Worm (Caenorhabditis elegans) whole organism, young adult: ENCODE measurements around the gene K08D9.9.
A peak's percentile ranks its signal among the peaks of the same experiment; 100 is the strongest.

Source experiments
- C17E4.6 ChIP-seq: fragments of 200-800 bp; sonication (Bioruptor generic); IDR thresholded peaks from 2 replicates; pipeline ENCODE4 v1.3.6; 2022; ENCODE audit warnings: missing genetic modification reagents, missing genetic modification characterization, missing compliant biosample characterization
- D2030.7 ChIP-seq: fragments of 200-800 bp; sonication (Bioruptor generic); IDR thresholded peaks from 2 replicates; pipeline ENCODE4 v1.3.6; 2022; ENCODE audit warnings: missing genetic modification reagents, missing genetic modification characterization, missing compliant biosample characterization
- F39B2.1 ChIP-seq: fragments of 200-800 bp; sonication (Bioruptor generic); IDR thresholded peaks from 2 replicates; pipeline ENCODE4 v1.3.6; 2022; ENCODE audit warnings: missing genetic modification reagents, missing genetic modification characterization, missing compliant biosample characterization
- T07F8.4 ChIP-seq: sonication (generic microtip); optimal IDR thresholded peaks from 2 replicates; lab custom pipeline; 2016; ENCODE audit warnings: mild to moderate bottlenecking, missing genetic modification characterization, moderate library complexity, missing compliant biosample characterization
- T26A5.8 ChIP-seq: sonication (generic microtip); optimal IDR thresholded peaks from 2 replicates; lab custom pipeline; 2016; ENCODE audit warnings: missing genetic modification characterization, missing compliant biosample characterization
- Y53F4B.3 ChIP-seq: fragments of 200-800 bp; sonication (Bioruptor generic); IDR thresholded peaks from 2 replicates; pipeline ENCODE4 v1.3.6; 2022; ENCODE audit warnings: missing genetic modification reagents, missing genetic modification characterization, missing compliant biosample characterization
- akir-1 ChIP-seq: fragments of 200-800 bp; sonication (Bioruptor generic); optimal IDR thresholded peaks from 2 replicates; lab custom pipeline; 2018; ENCODE audit warnings: mild to moderate bottlenecking, missing genetic modification characterization, moderate library complexity, missing compliant biosample characterization
- athp-1 ChIP-seq: sonication (generic microtip); optimal IDR thresholded peaks from 2 replicates; lab custom pipeline; 2017; ENCODE audit warnings: mild to moderate bottlenecking, missing genetic modification characterization, missing compliant biosample characterization
- attf-5 ChIP-seq: fragments of 200-800 bp; sonication (Bioruptor generic); optimal IDR thresholded peaks from 2 replicates; lab custom pipeline; 2018; ENCODE audit warnings: mild to moderate bottlenecking, missing genetic modification characterization, missing compliant biosample characterization
- attf-6 ChIP-seq: fragments of 200-800 bp; sonication (Bioruptor generic); IDR thresholded peaks from 2 replicates; pipeline ENCODE4 v1.3.6; 2022; ENCODE audit warnings: missing genetic modification reagents, missing genetic modification characterization, missing compliant biosample characterization
- bed-1 ChIP-seq: fragments of 200-800 bp; sonication (Bioruptor generic); IDR thresholded peaks from 2 replicates; pipeline ENCODE4 v1.3.6; 2022; ENCODE audit warnings: missing genetic modification reagents, missing genetic modification characterization, missing compliant biosample characterization
- ccch-3 ChIP-seq: fragments of 200-800 bp; sonication (Bioruptor generic); optimal IDR thresholded peaks from 2 replicates; lab custom pipeline; 2018; ENCODE audit warnings: mild to moderate bottlenecking, missing genetic modification characterization, missing compliant biosample characterization
- ceh-100 ChIP-seq: fragments of 200-800 bp; sonication (Bioruptor generic); IDR thresholded peaks from 2 replicates; pipeline ENCODE4 v1.3.6; 2022; ENCODE audit warnings: missing genetic modification reagents, missing genetic modification characterization, missing compliant biosample characterization
- ceh-58 ChIP-seq: fragments of 200-800 bp; sonication (Bioruptor generic); IDR thresholded peaks from 2 replicates; pipeline ENCODE4 v1.3.6; 2022; ENCODE audit warnings: missing genetic modification characterization, missing compliant biosample characterization
- ceh-79 ChIP-seq: sonication (generic microtip); optimal IDR thresholded peaks from 2 replicates; lab custom pipeline; 2017; ENCODE audit warnings: mild to moderate bottlenecking, missing genetic modification characterization, missing compliant biosample characterization
- ceh-91 ChIP-seq: fragments of 200-800 bp; sonication (Bioruptor generic); IDR thresholded peaks from 2 replicates; pipeline ENCODE4 v1.3.6; 2022; ENCODE audit warnings: missing genetic modification reagents, missing genetic modification characterization, missing compliant biosample characterization
- efl-1 ChIP-seq: fragments of 150-350 bp; optimal IDR thresholded peaks from 2 replicates; lab custom pipeline; 2014; ENCODE audit warnings: missing biosample characterization, missing genetic modification reagents, missing genetic modification characterization
- egl-18 ChIP-seq: fragments of 200-800 bp; sonication (Bioruptor generic); IDR thresholded peaks from 2 replicates; pipeline ENCODE4 v1.3.6; 2022; ENCODE audit warnings: missing genetic modification reagents, missing genetic modification characterization, missing compliant biosample characterization
- egl-44 ChIP-seq: fragments of 200-800 bp; sonication (Bioruptor generic); IDR thresholded peaks from 2 replicates; pipeline ENCODE4 v1.3.6; 2022; ENCODE audit warnings: missing genetic modification reagents, missing genetic modification characterization, missing compliant biosample characterization
- fkh-3 ChIP-seq: sonication (generic microtip); optimal IDR thresholded peaks from 2 replicates; lab custom pipeline; 2016; ENCODE audit warnings: mild to moderate bottlenecking, missing genetic modification characterization, missing compliant biosample characterization
- hlh-12 ChIP-seq: sonication (generic microtip); optimal IDR thresholded peaks from 2 replicates; lab custom pipeline; 2016; ENCODE audit warnings: missing genetic modification characterization, missing compliant biosample characterization
- hmg-1.2 ChIP-seq: fragments of 200-800 bp; sonication (Bioruptor generic); IDR thresholded peaks from 2 replicates; pipeline ENCODE4 v1.3.6; 2022; ENCODE audit warnings: missing genetic modification reagents, missing genetic modification characterization, missing compliant biosample characterization
- hsf-1 ChIP-seq: fragments of 200-800 bp; sonication (Bioruptor generic); IDR thresholded peaks from 2 replicates; pipeline ENCODE4 v1.3.6; 2022; ENCODE audit warnings: missing genetic modification reagents, missing genetic modification characterization, missing compliant biosample characterization
- lag-1 ChIP-seq: fragments of 200-800 bp; sonication (Bioruptor generic); IDR thresholded peaks from 2 replicates; pipeline ENCODE4 v1.3.6; 2022; ENCODE audit warnings: missing genetic modification reagents, missing genetic modification characterization, missing compliant biosample characterization
- let-607 ChIP-seq, 2 experiments: fragments of 200-800 bp in 1 of 2; sonication (Bioruptor generic) in 1 of 2; sonication (generic microtip) in 1 of 2; optimal IDR thresholded peaks; 2 replicates each; lab custom pipeline; 2016 to 2018; ENCODE audit warnings: mild to moderate bottlenecking in 2 of 2, missing compliant biosample characterization in 2 of 2, missing genetic modification characterization in 2 of 2, moderate library complexity in 2 of 2, missing genotype in 1 of 2
- lin-40 ChIP-seq: sonication (generic microtip); optimal IDR thresholded peaks from 2 replicates; lab custom pipeline; 2016; ENCODE audit warnings: missing genetic modification characterization, mild to moderate bottlenecking, missing compliant biosample characterization, missing genotype, missing genetic modification reagents
- lin-54 ChIP-seq: fragments of 200-800 bp; sonication (Bioruptor generic); optimal IDR thresholded peaks from 2 replicates; lab custom pipeline; 2018; ENCODE audit warnings: mild to moderate bottlenecking, missing genetic modification characterization, missing compliant biosample characterization
- madf-10 ChIP-seq: sonication (generic microtip); optimal IDR thresholded peaks from 2 replicates; lab custom pipeline; 2016; ENCODE audit warnings: mild to moderate bottlenecking, missing genetic modification characterization, missing compliant biosample characterization
- madf-3 ChIP-seq: fragments of 200-800 bp; sonication (Bioruptor generic); IDR thresholded peaks from 2 replicates; pipeline ENCODE4 v1.3.6; 2022; ENCODE audit warnings: missing genetic modification reagents, missing genetic modification characterization, missing compliant biosample characterization
- madf-6 ChIP-seq: fragments of 200-800 bp; sonication (Bioruptor generic); IDR thresholded peaks from 2 replicates; pipeline ENCODE4 v1.3.6; 2022; ENCODE audit warnings: missing genetic modification reagents, missing genetic modification characterization, missing compliant biosample characterization
- madf-8 ChIP-seq: fragments of 200-800 bp; sonication (Bioruptor generic); conservative IDR thresholded peaks from 2 replicates; pipeline ENCODE4 v1.3.6; 2022; ENCODE audit warnings: missing genetic modification reagents, missing genetic modification characterization, missing compliant biosample characterization
- nhr-90 ChIP-seq: sonication (generic microtip); optimal IDR thresholded peaks from 2 replicates; lab custom pipeline; 2016; ENCODE audit warnings: missing genotype, mild to moderate bottlenecking, missing genetic modification characterization, missing compliant biosample characterization
- rcor-1 ChIP-seq: fragments of 200-800 bp; sonication (Bioruptor generic); IDR thresholded peaks from 2 replicates; pipeline ENCODE4 v1.3.6; 2022; ENCODE audit warnings: missing genetic modification reagents, missing genetic modification characterization, missing compliant biosample characterization
- repo-1 ChIP-seq: sonication (generic microtip); optimal IDR thresholded peaks from 2 replicates; lab custom pipeline; 2017; ENCODE audit warnings: mild to moderate bottlenecking, missing genetic modification characterization, missing compliant biosample characterization
- rpc-1 ChIP-seq, 2 experiments: fragments of 150-350 bp in 1 of 2; sonication (generic microtip) in 1 of 2; optimal IDR thresholded peaks; 2 replicates each; lab custom pipeline; 2014 to 2018; ENCODE audit warnings: missing biosample characterization in 1 of 2, missing genetic modification characterization in 1 of 2, missing genetic modification reagents in 1 of 2, missing genotype in 1 of 2
- sea-2 ChIP-seq: fragments of 200-800 bp; sonication (Bioruptor generic); IDR thresholded peaks from 2 replicates; pipeline ENCODE4 v1.3.6; 2022; ENCODE audit warnings: missing genetic modification characterization, missing compliant biosample characterization
- snpc-1.1 ChIP-seq: sonication (generic microtip); optimal IDR thresholded peaks from 2 replicates; lab custom pipeline; 2017; ENCODE audit warnings: missing genetic modification characterization, mild to moderate bottlenecking, missing compliant biosample characterization, antibody characterized with exemption, moderate library complexity, missing genotype, missing genetic modification reagents; ENCODE audit not compliant: insufficient read depth
- snpc-3.4 ChIP-seq: sonication (generic microtip); optimal IDR thresholded peaks from 2 replicates; lab custom pipeline; 2017; ENCODE audit warnings: missing genetic modification characterization, mild to moderate bottlenecking, missing compliant biosample characterization, antibody characterized with exemption, moderate library complexity, missing genotype, missing genetic modification reagents
- snpc-4 ChIP-seq, 5 experiments: fragments of 150-350 bp in 1 of 5; sonication (generic microtip) in 4 of 5; optimal IDR thresholded peaks; 2 replicates each; lab custom pipeline; 2014 to 2018; ENCODE audit warnings: missing genetic modification characterization in 5 of 5, missing biosample characterization in 3 of 5, antibody characterized with exemption in 2 of 5, mild to moderate bottlenecking in 2 of 5, missing compliant biosample characterization in 2 of 5, missing genotype in 2 of 5, moderate library complexity in 2 of 5, missing genetic modification reagents in 1 of 5
- tlf-1 ChIP-seq: fragments of 200-800 bp; sonication (Bioruptor generic); optimal IDR thresholded peaks from 2 replicates; lab custom pipeline; 2018; ENCODE audit warnings: mild to moderate bottlenecking, missing genetic modification characterization, missing compliant biosample characterization
- unc-62 ChIP-seq: fragments of 150-350 bp; optimal IDR thresholded peaks from 2 replicates; lab custom pipeline; 2014; ENCODE audit warnings: missing biosample characterization, missing genetic modification reagents, missing genetic modification characterization
- zfh-2 ChIP-seq: fragments of 200-800 bp; sonication (Bioruptor generic); conservative IDR thresholded peaks from 2 replicates; pipeline ENCODE4 v1.3.6; 2022; ENCODE audit warnings: missing genetic modification reagents, missing genetic modification characterization, missing compliant biosample characterization
- ztf-18 ChIP-seq: sonication (generic microtip); optimal IDR thresholded peaks from 2 replicates; lab custom pipeline; 2016; ENCODE audit warnings: missing genotype, mild to moderate bottlenecking, missing genetic modification characterization, missing compliant biosample characterization
- ztf-25 ChIP-seq: fragments of 200-800 bp; sonication (Bioruptor generic); IDR thresholded peaks from 2 replicates; pipeline ENCODE4 v1.3.6; 2022; ENCODE audit warnings: missing genetic modification reagents, missing genetic modification characterization, missing compliant biosample characterization
- ztf-26 ChIP-seq: sonication (generic microtip); optimal IDR thresholded peaks from 2 replicates; lab custom pipeline; 2017; ENCODE audit warnings: missing genetic modification characterization, missing compliant biosample characterization
- ztf-6 ChIP-seq: fragments of 200-800 bp; sonication (Bioruptor generic); IDR thresholded peaks from 2 replicates; pipeline ENCODE4 v1.3.6; 2022; ENCODE audit warnings: missing genetic modification reagents, missing genetic modification characterization, missing compliant biosample characterization

K08D9.9 gene

DNA sequence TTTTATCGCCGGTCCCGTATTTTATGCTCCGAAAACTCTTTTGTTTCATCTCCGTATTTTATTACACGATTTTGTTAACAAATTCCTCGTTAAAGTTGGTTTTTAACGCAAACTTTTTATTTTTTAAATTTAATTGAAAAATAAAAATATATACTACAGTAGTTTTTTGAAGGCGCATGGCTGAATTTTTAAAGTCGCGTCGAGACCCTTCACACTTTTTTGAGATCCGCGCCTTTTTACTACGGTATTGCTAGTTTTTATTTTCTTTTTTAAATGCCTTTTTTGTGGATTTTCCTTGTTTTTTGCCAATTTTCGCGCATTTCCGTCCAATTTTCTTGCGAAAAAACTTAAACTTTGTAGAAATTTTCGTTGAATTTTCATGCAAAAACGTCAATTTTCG, 32.1 kb downstream of the K08D9.9 start (continued):
- TF ChIP-seq attf-6 (GFP tag; lab: Robert Waterston, UW): no peak
- TF ChIP-seq lin-40 (tag; lab: Kevin White, UChicago): no peak
- TF ChIP-seq sea-2 (GFP tag; lab: Robert Waterston, UW): no peak
- TF ChIP-seq attf-5 (GFP tag; lab: Kevin White, UChicago): no peak
- TF ChIP-seq egl-18 (GFP tag; lab: Robert Waterston, UW): no peak
- TF ChIP-seq hlh-12 (tag; lab: Kevin White, UChicago): no peak
- TF ChIP-seq madf-10 (tag; lab: Kevin White, UChicago): no peak
- no peak for TF ChIP-seq egl-44
- TF ChIP-seq nhr-90 (tag; lab: Kevin White, UChicago): no peak
- no peak for TF ChIP-seq rpc-1 (optimal IDR thresholded peaks at IDR 0.05; lab: Kevin White, UChicago)
- TF ChIP-seq rpc-1 (tag; optimal IDR thresholded peaks at IDR 0.05; lab: Kevin White, UChicago): no peak
- peak; percentile 68; the same call in 1 of the 2 replicates for TF ChIP-seq ceh-91 (GFP tag; lab: Robert Waterston, UW)
- TF ChIP-seq hmg-1.2 (GFP tag; lab: Robert Waterston, UW): 0 out of 2 replicates have a peak, but pooled peaks have one; percentile 12
- no peak for TF ChIP-seq ceh-79 (tag; lab: Kevin White, UChicago)
- no peak for TF ChIP-seq repo-1 (tag; lab: Kevin White, UChicago)
- TF ChIP-seq ztf-25 (GFP tag; lab: Robert Waterston, UW): no peak
- no peak for TF ChIP-seq ccch-3
- no peak for TF ChIP-seq T07F8.4 (tag; lab: Kevin White, UChicago)
- TF ChIP-seq madf-6 (GFP tag; lab: Robert Waterston, UW): peak; percentile 97
- no peak for TF ChIP-seq bed-1 (GFP tag; lab: Robert Waterston, UW)
- no peak for TF ChIP-seq lag-1
- TF ChIP-seq athp-1: no peak
- TF ChIP-seq fkh-3 (tag; lab: Kevin White, UChicago): no peak
- TF ChIP-seq ztf-6 (GFP tag; lab: Robert Waterston, UW): no peak
- no peak for TF ChIP-seq ztf-18 (tag; lab: Kevin White, UChicago)
- no peak for TF ChIP-seq tlf-1 (GFP tag; lab: Kevin White, UChicago)
- TF ChIP-seq T26A5.8 (tag; lab: Kevin White, UChicago): no peak
- peak; percentile 52 for TF ChIP-seq lin-54 (GFP tag; lab: Kevin White, UChicago)
- TF ChIP-seq efl-1: peak; percentile 31
- TF ChIP-seq madf-8 (GFP tag; lab: Robert Waterston, UW): peak; percentile 91
- no peak for TF ChIP-seq ceh-58 (GFP tag; lab: Robert Waterston, UW)
- TF ChIP-seq D2030.7: peak; percentile 82
- no peak for TF ChIP-seq Y53F4B.3 (GFP tag; lab: Robert Waterston, UW)
- TF ChIP-seq snpc-1.1 (tag; lab: Kevin White, UChicago): peak; percentile 53
- no peak for TF ChIP-seq hsf-1 (GFP tag; lab: Robert Waterston, UW)
- no peak for TF ChIP-seq F39B2.1 (GFP tag; lab: Robert Waterston, UW)
- TF ChIP-seq snpc-4 (GFP tag; optimal IDR thresholded peaks at IDR 0.05; lab: Kevin White, UChicago): no peak
- TF ChIP-seq snpc-4 (tag; optimal IDR thresholded peaks at IDR 0.05; lab: Kevin White, UChicago): peak in 1 of 4 experiments; percentile 54
- no peak for TF ChIP-seq zfh-2 (GFP tag; lab: Robert Waterston, UW)
- no peak for TF ChIP-seq akir-1 (GFP tag; lab: Kevin White, UChicago)
- no peak for TF ChIP-seq snpc-3.4 (tag; lab: Kevin White, UChicago)
- no peak for TF ChIP-seq ztf-26 (tag; lab: Kevin White, UChicago)
- no peak for TF ChIP-seq unc-62 (GFP tag; lab: Kevin White, UChicago)
- no peak for TF ChIP-seq C17E4.6 (GFP tag; lab: Robert Waterston, UW)
- TF ChIP-seq madf-3 (GFP tag; lab: Robert Waterston, UW): no peak
- no peak for TF ChIP-seq let-607 (tag; optimal IDR thresholded peaks at IDR 0.05; lab: Kevin White, UChicago)
- TF ChIP-seq rcor-1 (GFP tag; lab: Robert Waterston, UW): no peak
- no peak for TF ChIP-seq ceh-100
